Fruit fly (Drosophila melanogaster): Measurements from ENCODE around the gene Nmd3.

dm6 chrX:2193158-2193557 lies 8.7 kb upstream of the Nmd3 start:
- TF ChIP-seq CG8159 (tag; optimal IDR thresholded peaks at IDR 0.05) (no peak), CG9948 (tag; optimal IDR thresholded peaks at IDR 0.05) (no peak), Snoo (tag; optimal IDR thresholded peaks at IDR 0.05) (no peak), D1 (tag; optimal IDR thresholded peaks at IDR 0.05) (no peak), Pif1A (GFP tag; optimal IDR thresholded peaks at IDR 0.05) (no peak)

Data from whole organism, pupa.